Worm (Caenorhabditis elegans) whole organism, midembryonic: ENCODE data around the gene ZK829.7.

Experiments
- T22C8.4 ChIP-seq: fragments of 200-800 bp; sonication (Bioruptor generic); IDR thresholded peaks from 2 replicates; pipeline ENCODE4 v1.3.6; 2022; ENCODE audit warnings: missing genetic modification characterization, missing compliant biosample characterization
- cog-1 ChIP-seq: sonication (generic microtip); optimal IDR thresholded peaks from 2 replicates; lab custom pipeline; 2016; ENCODE audit warnings: missing genetic modification characterization, missing compliant biosample characterization
- flt-1 ChIP-seq: fragments of 200-800 bp; sonication (Bioruptor generic); IDR thresholded peaks from 2 replicates; pipeline ENCODE4 v1.3.6; 2022; ENCODE audit warnings: missing genetic modification characterization, missing compliant biosample characterization
- klf-2 ChIP-seq: fragments of 200-800 bp; sonication (Bioruptor generic); conservative IDR thresholded peaks from 2 replicates; pipeline ENCODE4 v1.3.6; 2022; ENCODE audit warnings: missing genetic modification reagents, missing genetic modification characterization, missing compliant biosample characterization
- med-1 ChIP-seq: sonication (generic microtip); optimal IDR thresholded peaks from 2 replicates; lab custom pipeline; 2017; ENCODE audit warnings: missing genetic modification characterization, mild to moderate bottlenecking, missing compliant biosample characterization, antibody characterized with exemption, missing genetic modification reagents; ENCODE audit not compliant: insufficient read depth
- ref-1 ChIP-seq: fragments of 200-800 bp; sonication (Bioruptor generic); conservative IDR thresholded peaks from 2 replicates; pipeline ENCODE4 v1.3.6; 2022; ENCODE audit warnings: missing genetic modification reagents, missing genetic modification characterization, missing compliant biosample characterization
- tab-1 ChIP-seq: fragments of 200-800 bp; sonication (Bioruptor generic); IDR thresholded peaks from 2 replicates; pipeline ENCODE4 v1.3.6; 2022; ENCODE audit warnings: missing genetic modification characterization, missing compliant biosample characterization
- ztf-23 ChIP-seq: fragments of 200-800 bp; sonication (Bioruptor generic); IDR thresholded peaks from 2 replicates; pipeline ENCODE4 v1.3.6; 2022; ENCODE audit warnings: missing genetic modification reagents, missing genetic modification characterization, missing compliant biosample characterization
- ztf-29 ChIP-seq: fragments of 200-800 bp; sonication (Bioruptor generic); IDR thresholded peaks from 2 replicates; pipeline ENCODE4 v1.3.6; 2022; ENCODE audit warnings: missing genetic modification reagents, missing genetic modification characterization, missing compliant biosample characterization

Gene ZK829.7

DNA sequence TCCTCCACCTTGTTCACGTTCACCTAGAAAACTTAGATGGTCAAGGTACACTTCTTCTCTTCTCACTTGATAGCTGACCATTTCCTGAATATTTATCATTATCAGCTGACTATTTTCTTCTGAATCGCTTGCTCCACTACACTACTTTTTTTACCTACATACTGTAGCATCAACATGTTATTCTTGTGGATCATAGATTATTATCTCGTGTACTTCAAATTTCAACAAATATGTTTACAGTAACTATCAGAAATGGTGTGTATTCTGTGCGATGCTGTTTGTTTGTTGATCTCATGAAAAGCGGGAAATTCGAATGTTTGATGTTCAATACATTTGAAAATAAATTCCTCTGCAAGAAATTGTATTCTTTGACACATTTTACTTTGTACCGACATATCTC lies 44.4 kb downstream of the ZK829.7 start, which contains the start of gene ZK822.10:
Gene ZK822.10, plus strand, starts transcription at position 231 of the 400 bp plus-strand sequence.
- TF ChIP-seq cog-1 (tag; lab: Kevin White, UChicago) (no peak), med-1 (GFP tag; lab: Kevin White, UChicago) (no peak), ztf-23 (GFP tag; lab: Robert Waterston, UW) (no peak), ztf-29 (GFP tag; lab: Robert Waterston, UW) (no peak)

- TF ChIP-seq cog-1 (tag; lab: Kevin White, UChicago) (no peak), tab-1 (GFP tag; lab: Robert Waterston, UW) (no peak), ztf-29 (GFP tag; lab: Robert Waterston, UW) (no peak), klf-2 (GFP tag; lab: Robert Waterston, UW) (no peak), med-1 (GFP tag; lab: Kevin White, UChicago) (no peak), flt-1 (no peak), ref-1 (GFP tag; lab: Robert Waterston, UW) (no peak), T22C8.4 (no peak), ztf-23 (GFP tag; lab: Robert Waterston, UW) (no peak)
Measured at ce11 chrIV:11915768-11916453, 45.4 kb downstream of the ZK829.7 start, which contains the start of gene ZK822.9. ZK822.9 (plus strand) TSS chrIV:11915947.

- no peak for TF ChIP-seq ref-1 (GFP tag; lab: Robert Waterston, UW)
- TF ChIP-seq tab-1 (GFP tag; lab: Robert Waterston, UW) = no peak
- no peak for TF ChIP-seq med-1 (GFP tag; lab: Kevin White, UChicago)
- TF ChIP-seq ztf-23 (GFP tag; lab: Robert Waterston, UW) = no peak
- no peak for TF ChIP-seq ztf-29 (GFP tag; lab: Robert Waterston, UW)
- no peak for TF ChIP-seq klf-2 (GFP tag; lab: Robert Waterston, UW)
- TF ChIP-seq T22C8.4 = no peak
- no peak for TF ChIP-seq flt-1
- no peak for TF ChIP-seq cog-1 (tag; lab: Kevin White, UChicago)
Measured at ce11 chrIV:11914837-11915737, 46.2 kb downstream of the ZK829.7 start, which contains the start of gene fat-6. fat-6 (minus strand) TSS chrIV:11915687.

DNA sequence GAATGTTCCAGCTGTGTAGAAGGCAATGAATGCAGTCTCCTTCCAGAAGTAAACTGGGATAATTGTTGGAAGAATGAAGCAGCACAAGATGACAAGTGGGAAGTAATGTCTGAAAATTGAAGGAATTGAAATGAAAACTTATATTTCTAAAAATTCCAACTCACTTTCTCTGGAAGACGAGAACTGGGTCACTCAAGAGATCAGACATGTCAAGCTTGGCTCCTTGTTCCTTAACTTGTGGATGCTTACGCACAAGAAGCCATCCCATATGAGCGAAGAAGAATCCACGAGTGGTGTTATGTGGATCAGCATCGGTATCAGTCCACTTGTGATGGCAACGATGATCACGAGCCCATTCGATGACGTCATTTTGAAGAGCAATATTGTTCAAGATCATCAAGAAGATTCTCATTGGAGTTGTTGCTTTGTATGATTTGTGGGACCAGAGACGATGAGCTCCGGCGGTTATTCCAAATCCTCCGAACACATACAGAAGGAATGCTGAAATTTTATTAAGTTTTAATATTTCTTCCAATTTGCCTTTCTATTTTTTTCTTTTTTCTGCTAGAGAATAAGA lies 47.0 kb downstream of the ZK829.7 start:
- TF ChIP-seq tab-1 (GFP tag; lab: Robert Waterston, UW) (no peak), cog-1 (tag; lab: Kevin White, UChicago) (no peak), klf-2 (GFP tag; lab: Robert Waterston, UW) (no peak), flt-1 (no peak), med-1 (GFP tag; lab: Kevin White, UChicago) (no peak), T22C8.4 (no peak), ztf-23 (GFP tag; lab: Robert Waterston, UW) (no peak), ztf-29 (GFP tag; lab: Robert Waterston, UW) (no peak), ref-1 (GFP tag; lab: Robert Waterston, UW) (no peak)

DNA sequence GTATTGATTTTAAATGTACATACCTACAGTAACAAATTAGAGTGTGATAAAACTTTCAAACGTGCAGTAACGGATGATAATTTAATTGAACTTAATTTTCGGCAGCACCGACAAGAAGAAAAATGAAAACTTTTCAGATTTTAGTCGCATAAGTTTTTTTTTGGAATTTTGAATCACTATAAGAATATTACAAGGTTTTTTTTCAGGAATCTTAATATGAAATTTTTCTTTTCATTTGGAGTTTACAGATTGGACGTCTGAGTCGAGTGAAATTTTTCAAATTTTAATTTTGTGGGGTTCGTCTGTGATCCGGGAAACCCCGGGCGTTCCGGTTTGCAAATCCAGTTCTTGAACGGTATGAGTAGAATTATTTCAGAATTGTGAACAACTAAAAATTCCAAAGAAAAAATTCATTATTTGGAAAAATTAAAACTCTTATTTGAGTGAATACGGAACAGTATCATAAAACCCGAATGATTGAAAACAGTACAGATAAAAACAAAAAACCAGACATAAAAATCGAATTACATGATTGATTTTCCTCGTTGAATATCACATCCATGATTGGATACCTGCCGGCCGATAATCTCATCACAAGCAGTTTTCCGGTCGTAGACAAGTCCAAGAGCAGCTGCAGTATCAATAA lies 47.9 kb downstream of the ZK829.7 start:
- TF ChIP-seq flt-1 = no peak
- no peak for TF ChIP-seq ref-1 (GFP tag; lab: Robert Waterston, UW)
- TF ChIP-seq ztf-23 (GFP tag; lab: Robert Waterston, UW) = no peak
- TF ChIP-seq klf-2 (GFP tag; lab: Robert Waterston, UW) = no peak

DNA sequence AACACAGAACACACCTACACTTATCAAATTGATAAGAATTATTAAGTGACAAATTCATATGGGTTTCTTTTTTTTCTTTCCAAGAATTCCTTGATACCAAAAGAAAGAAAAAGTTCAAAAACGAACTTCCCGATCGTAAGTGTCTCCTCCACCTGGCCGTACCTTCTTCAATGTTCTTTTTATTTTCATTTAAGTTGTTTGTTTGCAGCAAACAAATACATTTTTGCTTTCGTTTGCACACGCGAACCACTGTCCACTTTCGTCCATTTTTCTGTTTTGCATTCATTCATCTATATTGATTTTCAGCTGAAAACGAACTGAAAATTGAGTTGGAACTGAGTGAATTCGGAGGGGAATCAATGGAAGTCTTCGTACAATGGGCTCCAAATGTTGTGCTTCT lies 49.6 kb downstream of the ZK829.7 start, which contains the start of gene VZK822L.2:
Gene VZK822L.2, plus strand, starts transcription at position 301 of the 400 bp plus-strand sequence.
- TF ChIP-seq T22C8.4 (no peak), cog-1 (tag; lab: Kevin White, UChicago) (no peak), med-1 (GFP tag; lab: Kevin White, UChicago) (no peak), flt-1 (no peak), tab-1 (GFP tag; lab: Robert Waterston, UW) (no peak), ztf-29 (GFP tag; lab: Robert Waterston, UW) (no peak), ztf-23 (GFP tag; lab: Robert Waterston, UW) (no peak), klf-2 (GFP tag; lab: Robert Waterston, UW) (no peak)
